Fruit fly (Drosophila melanogaster) ovary, adult (tissue): ENCODE measurements around the gene CG32271.
A peak's percentile ranks its signal among the peaks of the same experiment; 100 is the strongest.

Experiments
- CG17801 ChIP-seq: fragments of 200-800 bp; optimal IDR thresholded peaks from 2 replicates; lab custom pipeline; 2019; ENCODE audit warnings: missing biosample characterization, mild to moderate bottlenecking, missing genetic modification characterization, moderate library complexity; ENCODE audit not compliant: partially characterized antibody

Gene CG32271

dm6 chr3L:3205349-3205748, 2.4 kb upstream of the CG32271 start, which contains the start of gene CG32277:
CG32277 (minus strand) TSS chr3L:3205449.
- no peak for TF ChIP-seq CG17801 (GFP tag; lab: Kevin White, UChicago)

- TF ChIP-seq CG17801 (GFP tag; lab: Kevin White, UChicago) = no peak
These were observed 1.4 kb upstream of the CG32271 start, which contains the start of gene CG33159 for dm6 chr3L:3204348-3204747. CG33159 (minus strand) TSS chr3L:3204448.

- TF ChIP-seq CG17801 (GFP tag; lab: Kevin White, UChicago) = peak; percentile 89
These were observed 4.2 kb downstream of the CG32271 start, which contains the start of the genes CG32276 and gry for dm6 chr3L:3198447-3199402. CG32276 (minus strand) TSS chr3L:3199047. gry (plus strand) TSS chr3L:3199090.

dm6 chr3L:3197464-3197863, 5.5 kb downstream of the CG32271 start, which contains the start of gene CG14966:
CG14966 (minus strand) TSS chr3L:3197631.
- peak; percentile 58 for TF ChIP-seq CG17801 (GFP tag; lab: Kevin White, UChicago)

DNA sequence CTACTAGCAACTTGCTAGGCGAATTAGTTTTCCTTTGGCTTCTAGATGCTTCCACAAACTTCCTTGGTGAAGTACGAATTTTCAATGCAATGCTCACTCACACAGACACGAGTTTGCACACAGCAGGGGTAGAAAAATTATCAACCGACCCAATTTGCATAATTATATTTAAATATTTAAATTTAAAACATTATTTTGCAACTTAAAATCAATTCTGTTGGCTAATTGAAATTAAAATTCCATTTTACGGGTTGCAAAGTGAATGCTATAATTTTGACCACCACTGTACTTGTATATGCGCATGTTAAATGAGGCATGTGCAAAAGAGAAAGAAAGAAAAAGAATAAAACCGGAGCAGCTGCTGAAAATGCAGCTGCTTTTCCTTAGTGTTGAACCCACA, 8.9 kb downstream of the CG32271 start:
- peak; percentile 86 for TF ChIP-seq CG17801 (GFP tag; lab: Kevin White, UChicago)

DNA sequence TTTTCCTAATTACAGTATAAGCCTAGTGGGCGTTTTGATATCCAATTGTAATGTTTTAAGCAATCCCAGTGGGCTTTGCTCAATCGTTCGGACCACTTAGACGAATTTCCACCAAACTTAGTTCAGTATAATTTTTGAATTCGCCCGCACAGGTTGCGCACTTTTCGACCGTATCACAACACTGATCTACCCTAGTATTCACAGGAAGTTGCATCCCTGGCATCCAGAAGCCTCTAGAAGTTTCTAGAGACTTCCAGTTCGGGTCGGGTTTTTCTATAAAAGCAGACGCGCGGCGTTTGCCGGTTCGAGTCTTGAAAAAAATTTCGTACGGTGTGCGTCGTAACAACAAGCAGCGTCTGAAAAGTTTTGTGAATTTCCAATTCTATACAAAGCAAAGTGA, 10.1 kb downstream of the CG32271 start, which contains the start of gene Hsp83:
Hsp83 (plus strand) TSS at position 58 of the 400 bp plus-strand sequence.
- peak; percentile 98 for TF ChIP-seq CG17801 (GFP tag; lab: Kevin White, UChicago)

dm6 chr3L:3192333-3192894, 10.5 kb downstream of the CG32271 start, which contains the start of gene CG14965:
CG14965 (minus strand) TSS chr3L:3192491.
- no peak for TF ChIP-seq CG17801 (GFP tag; lab: Kevin White, UChicago)

dm6 chr3L:3189647-3190046, 13.3 kb downstream of the CG32271 start, which contains the start of the genes CG42525 and CG14958:
CG42525 (minus strand) TSS chr3L:3189747.
CG14958 (plus strand) TSS chr3L:3189978.
- no peak for TF ChIP-seq CG17801 (GFP tag; lab: Kevin White, UChicago)

DNA sequence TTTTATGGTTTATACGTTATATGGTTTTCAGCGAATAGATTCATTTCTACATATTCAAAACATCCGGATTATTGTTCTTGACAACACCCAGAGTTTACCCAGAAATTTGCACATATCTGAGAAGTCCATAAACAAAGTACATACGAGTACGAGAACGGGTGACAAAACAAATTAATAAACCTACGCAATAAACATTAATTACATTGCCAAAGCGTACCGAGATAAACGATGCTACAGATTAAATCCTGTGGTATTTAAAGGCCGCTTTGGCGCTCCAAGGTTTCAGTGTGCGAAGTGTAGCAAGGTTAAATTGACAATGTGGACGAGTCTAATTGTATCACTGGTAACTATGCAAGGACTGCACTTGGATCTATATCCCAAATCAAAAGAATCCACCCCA, 15.7 kb downstream of the CG32271 start, which contains the start of gene CG14957:
CG14957 (plus strand) TSS at position 301 of the 400 bp plus-strand sequence.
- TF ChIP-seq CG17801 (GFP tag; lab: Kevin White, UChicago) = no peak

- no peak for TF ChIP-seq CG17801 (GFP tag; lab: Kevin White, UChicago)
These were observed 16.6 kb downstream of the CG32271 start, which contains the start of gene CG32284 for dm6 chr3L:3186364-3186763. CG32284 (plus strand) TSS chr3L:3186664.

dm6 chr3L:3184104-3184503, 18.9 kb downstream of the CG32271 start, which contains the start of gene CG42494:
CG42494 (plus strand) TSS chr3L:3184404.
- TF ChIP-seq CG17801 (GFP tag; lab: Kevin White, UChicago) = no peak

dm6 chr3L:3179474-3179873, 23.5 kb downstream of the CG32271 start:
- TF ChIP-seq CG17801 (GFP tag; lab: Kevin White, UChicago) = peak; percentile 92

DNA sequence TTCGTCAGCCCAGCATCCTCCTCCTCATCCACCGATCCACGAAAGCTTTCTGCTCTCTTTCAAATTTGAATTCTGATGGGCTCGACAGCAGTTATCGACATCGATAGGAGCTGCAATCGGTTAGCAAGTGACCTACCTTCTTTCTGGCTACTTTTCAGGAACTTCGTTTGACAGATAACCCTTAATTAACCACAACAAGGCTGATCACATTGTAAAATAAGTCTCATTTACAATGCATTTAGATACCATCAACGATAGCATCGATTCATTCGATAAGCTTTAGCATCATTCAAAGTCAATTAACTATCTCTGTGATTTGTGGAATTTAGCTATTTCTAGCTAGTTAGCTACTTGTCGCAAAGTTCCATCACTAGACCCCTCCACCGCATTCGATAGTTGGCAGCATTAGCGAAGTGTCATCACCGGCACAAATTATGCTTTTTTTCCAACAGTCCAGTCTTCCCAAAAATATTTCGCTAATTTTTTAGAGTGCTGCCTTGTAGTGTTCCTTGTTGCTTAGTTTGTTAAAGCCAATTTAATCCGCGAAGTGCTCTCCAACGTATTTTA, 24.3 kb downstream of the CG32271 start, which contains the start of the genes MnM and Girdin:
MnM (minus strand) TSS at position 51 of the 567 bp plus-strand sequence.
Girdin (plus strand) TSS at position 401 of the 567 bp plus-strand sequence.
- no peak for TF ChIP-seq CG17801 (GFP tag; lab: Kevin White, UChicago)

DNA sequence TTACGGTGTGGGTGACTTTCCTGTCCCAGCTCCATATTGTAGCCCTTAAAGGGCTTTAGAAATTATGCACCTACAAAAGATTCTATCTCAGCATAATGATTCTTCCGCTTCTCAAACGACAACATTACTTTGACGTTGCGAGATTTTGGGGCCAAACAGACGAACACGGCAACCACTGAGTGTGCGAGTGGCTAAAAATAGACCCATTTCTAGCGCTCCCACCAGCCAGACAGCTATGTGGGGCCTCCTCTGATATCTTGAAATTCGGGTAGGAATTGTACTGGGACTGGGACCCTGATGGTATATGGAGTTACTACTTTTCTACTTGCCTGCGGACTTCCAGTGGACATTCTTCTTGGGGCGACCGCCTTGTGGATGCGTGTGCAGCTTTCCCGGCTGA, 25.1 kb downstream of the CG32271 start:
- no peak for TF ChIP-seq CG17801 (GFP tag; lab: Kevin White, UChicago)
